Worm (Caenorhabditis elegans): ENCODE results near the gene fipr-12.

- TF ChIP-seq ztf-11 (tag; optimal IDR thresholded peaks at IDR 0.05), result no peak
- no peak for TF ChIP-seq elt-3 (tag; optimal IDR thresholded peaks at IDR 0.05)
- TF ChIP-seq ama-1 (optimal IDR thresholded peaks at IDR 0.05), result no peak
- no peak for TF ChIP-seq pqm-1 (tag; optimal IDR thresholded peaks at IDR 0.05)
- TF ChIP-seq sea-2 (GFP tag; optimal IDR thresholded peaks at IDR 0.05), result no peak
- no peak for TF ChIP-seq fos-1 (tag; optimal IDR thresholded peaks at IDR 0.05)
- no peak for TF ChIP-seq nhr-76 (tag; optimal IDR thresholded peaks at IDR 0.05)
- no peak for TF ChIP-seq ceh-9 (tag; optimal IDR thresholded peaks at IDR 0.05)
- TF ChIP-seq ZK546.5 (tag; optimal IDR thresholded peaks at IDR 0.05), result no peak
These were observed 21.1 kb downstream of the fipr-12 start for ce11 chrV:9964152-9964785.
